Worm (Caenorhabditis elegans): ENCODE measurements around the gene F35D11.1.

F35D11.1 gene

ce11 chrII:4590660-4591059, 36.0 kb upstream of the F35D11.1 start (continued):
- TF ChIP-seq efl-1 (GFP tag; optimal IDR thresholded peaks at IDR 0.05) (no peak), madf-6 (GFP tag; IDR thresholded peaks at IDR 0.05) (peak; percentile 15; the same call in 1 of the 2 replicates), ceh-40 (GFP tag; IDR thresholded peaks at IDR 0.05) (no peak), ztf-28 (GFP tag; IDR thresholded peaks at IDR 0.05) (no peak), ceh-91 (GFP tag; IDR thresholded peaks at IDR 0.05) (no peak), atf-7 (tag; optimal IDR thresholded peaks at IDR 0.05) (peak; percentile 45), attf-3 (GFP tag; conservative IDR thresholded peaks at IDR 0.05) (no peak), lin-26 (GFP tag; IDR thresholded peaks at IDR 0.05) (0 out of 2 replicates have a peak, but pooled peaks have one; percentile 58), attf-5 (GFP tag; optimal IDR thresholded peaks at IDR 0.05) (peak; percentile 32), T07F8.4 (tag; optimal IDR thresholded peaks at IDR 0.05) (no peak), ama-1 (optimal IDR thresholded peaks at IDR 0.05) (no peak), ama-1 (GFP tag; optimal IDR thresholded peaks at IDR 0.05) (peak in 1 of 2 experiments; percentile 41), nhr-80 (tag; optimal IDR thresholded peaks at IDR 0.05) (no peak), athp-1 (tag; optimal IDR thresholded peaks at IDR 0.05) (peak; percentile 42), K12H6.12 (tag; optimal IDR thresholded peaks at IDR 0.05) (no peak), hmg-20 (GFP tag; IDR thresholded peaks at IDR 0.05) (no peak), snpc-1.1 (tag; optimal IDR thresholded peaks at IDR 0.05; ENCODE audit: insufficient read depth) (no peak), zim-3 (tag; optimal IDR thresholded peaks at IDR 0.05) (no peak), egl-44 (GFP tag; IDR thresholded peaks at IDR 0.05) (no peak), lin-40 (tag; optimal IDR thresholded peaks at IDR 0.05) (no peak), sptf-2 (GFP tag; optimal IDR thresholded peaks at IDR 0.05) (peak; percentile 32), let-607 (tag; optimal IDR thresholded peaks at IDR 0.05) (no peak), unc-130 (GFP tag; optimal IDR thresholded peaks at IDR 0.05) (no peak), rec-8 (tag; optimal IDR thresholded peaks at IDR 0.05) (no peak), F33H1.4 (GFP tag; IDR thresholded peaks at IDR 0.05) (no peak), B0019.2 (GFP tag; conservative IDR thresholded peaks at IDR 0.05) (no peak), madf-3 (GFP tag; IDR thresholded peaks at IDR 0.05) (no peak), zfh-2 (GFP tag; conservative IDR thresholded peaks at IDR 0.05) (no peak), F49E8.2 (tag; optimal IDR thresholded peaks at IDR 0.05; ENCODE audit: insufficient read depth) (no peak), pha-4 (tag; optimal IDR thresholded peaks at IDR 0.05) (no peak), xnd-1 (tag; optimal IDR thresholded peaks at IDR 0.05) (no peak), hmg-1.2 (GFP tag; IDR thresholded peaks at IDR 0.05) (no peak), K11D2.4 (GFP tag; IDR thresholded peaks at IDR 0.05) (no peak), bed-1 (GFP tag; IDR thresholded peaks at IDR 0.05) (no peak), madf-10 (tag; optimal IDR thresholded peaks at IDR 0.05) (no peak), mel-28 (tag; optimal IDR thresholded peaks at IDR 0.05; ENCODE audit: borderline replicate concordance) (no peak), him-1 (tag; optimal IDR thresholded peaks at IDR 0.05) (peak; percentile 89), ceh-100 (GFP tag; IDR thresholded peaks at IDR 0.05) (no peak), bed-2 (GFP tag; IDR thresholded peaks at IDR 0.05) (no peak), tlf-1 (GFP tag; optimal IDR thresholded peaks at IDR 0.05) (no peak), lin-35 (GFP tag; optimal IDR thresholded peaks at IDR 0.05) (no peak), C06A6.2 (GFP tag; conservative IDR thresholded peaks at IDR 0.05) (no peak), Y53F4B.3 (GFP tag; IDR thresholded peaks at IDR 0.05) (no peak), akir-1 (GFP tag; optimal IDR thresholded peaks at IDR 0.05) (no peak), lin-54 (GFP tag; optimal IDR thresholded peaks at IDR 0.05) (peak; percentile 44), ccch-3 (GFP tag; optimal IDR thresholded peaks at IDR 0.05) (no peak), Y53G8AR.9 (GFP tag; conservative IDR thresholded peaks at IDR 0.05) (0 out of 2 replicates have a peak, but pooled peaks have one; percentile 40), F39B2.1 (GFP tag; IDR thresholded peaks at IDR 0.05) (no peak), F22D6.2 (tag; optimal IDR thresholded peaks at IDR 0.05) (no peak)

Measured in whole organism, young adult.